Fruit fly (Drosophila melanogaster): ENCODE measurements around the gene cact.

Gene cact

DNA sequence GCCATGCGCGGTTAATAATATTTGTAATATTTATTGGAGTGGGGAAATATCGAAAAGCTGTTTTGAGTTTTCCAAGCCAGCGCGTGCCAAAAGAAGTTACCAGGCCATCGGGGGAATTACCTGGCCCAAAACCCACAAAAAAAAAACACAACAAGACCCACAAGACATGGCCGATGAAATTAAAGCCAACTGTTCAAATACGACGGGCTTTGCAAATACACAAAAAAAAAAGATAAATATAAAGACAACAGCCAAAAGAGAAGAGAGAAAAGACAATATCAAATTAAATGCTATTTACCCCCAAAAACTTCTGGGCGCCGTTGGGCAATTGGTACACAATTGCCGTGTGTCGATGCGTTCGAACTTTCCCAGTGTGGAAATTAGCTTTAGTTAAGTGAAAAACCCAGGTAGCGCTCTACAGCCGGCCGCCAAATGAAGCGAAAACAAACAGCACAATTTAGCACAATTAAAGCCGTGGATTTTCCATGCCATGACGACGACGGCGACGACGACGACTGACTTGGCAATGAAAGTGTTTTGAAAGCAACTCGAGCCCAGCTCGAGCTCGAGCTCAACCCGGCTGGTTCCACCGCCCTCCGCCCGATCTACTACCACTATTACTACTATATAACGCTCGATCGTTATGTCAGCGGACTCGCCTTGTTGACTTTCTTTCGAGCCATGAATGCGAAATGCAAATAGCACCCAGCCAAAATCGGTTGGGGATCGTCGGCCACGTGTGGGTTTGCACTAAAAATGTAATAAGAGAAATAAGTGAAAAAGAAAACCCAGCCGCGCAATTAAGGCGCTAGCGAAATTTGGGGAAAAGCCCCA lies 8.0 kb downstream of the cact start (continued):
- TF ChIP-seq ci (GFP tag; IDR thresholded peaks at IDR 0.05) (peak; percentile 70; the same call in 2 of the 3 replicates), CG4360 (GFP tag; IDR thresholded peaks at IDR 0.05) (peak; percentile 21; the same call in 1 of the 2 replicates), ssp (GFP tag; IDR thresholded peaks at IDR 0.05) (no peak), bbx (GFP tag; IDR thresholded peaks at IDR 0.05; ENCODE audit: partially characterized antibody) (no peak), CG11247 (GFP tag; IDR thresholded peaks at IDR 0.05) (peak; percentile 51), CG11695 (GFP tag; IDR thresholded peaks at IDR 0.05) (peak; percentile 52; the same call in 2 of the 3 replicates), HLH3B (GFP tag; IDR thresholded peaks at IDR 0.05) (peak; percentile 57; the same call in 1 of the 2 replicates), gem (tag; optimal IDR thresholded peaks at IDR 0.05) (peak; percentile 53), CG3281 (GFP tag; optimal IDR thresholded peaks at IDR 0.05) (peak; percentile 11), HHEX (GFP tag; optimal IDR thresholded peaks at IDR 0.05) (peak; percentile 50), lab (GFP tag; optimal IDR thresholded peaks at IDR 0.05) (peak; percentile 73), slou (GFP tag; optimal IDR thresholded peaks at IDR 0.05) (no peak), CG4707 (GFP tag; optimal IDR thresholded peaks at IDR 0.05) (peak; percentile 54), MTF-1 (GFP tag; optimal IDR thresholded peaks at IDR 0.05; ENCODE audit: borderline replicate concordance) (peak; percentile 70), dysf (GFP tag; IDR thresholded peaks at IDR 0.05) (peak; percentile 37; the same call in 1 of the 3 replicates), tup (GFP tag; optimal IDR thresholded peaks at IDR 0.05) (peak; percentile 46), Oli (tag; optimal IDR thresholded peaks at IDR 0.05) (no peak), bcd (GFP tag; optimal IDR thresholded peaks at IDR 0.05) (peak; percentile 6), CG10543 (GFP tag; optimal IDR thresholded peaks at IDR 0.05) (peak; percentile 79), CG17385 (GFP tag; optimal IDR thresholded peaks at IDR 0.05) (peak; percentile 34), Dbx (GFP tag; IDR thresholded peaks at IDR 0.05) (peak; percentile 62; the same call in 2 of the 3 replicates), fru (optimal IDR thresholded peaks at IDR 0.05) (no peak), gce (GFP tag; IDR thresholded peaks at IDR 0.05) (no peak), CG32767 (GFP tag; IDR thresholded peaks at IDR 0.05) (0 out of 2 replicates have a peak, but pooled peaks have one; percentile 12), CG30431 (GFP tag; optimal IDR thresholded peaks at IDR 0.05) (no peak), eve (GFP tag; optimal IDR thresholded peaks at IDR 0.05) (peak in 1 of 2 experiments; percentile 34), CG12744 (GFP tag; optimal IDR thresholded peaks at IDR 0.05) (peak; percentile 34), CG12104 (GFP tag; optimal IDR thresholded peaks at IDR 0.05) (peak; percentile 17), otp (GFP tag; IDR thresholded peaks at IDR 0.05) (peak; percentile 36; the same call in 1 of the 3 replicates), dpn (GFP tag; optimal IDR thresholded peaks at IDR 0.05) (peak; percentile 19 to 39), CG1602 (GFP tag; optimal IDR thresholded peaks at IDR 0.05) (no peak), Scr (GFP tag; IDR thresholded peaks at IDR 0.05; ENCODE audit: partially characterized antibody) (no peak), bigmax (GFP tag; optimal IDR thresholded peaks at IDR 0.05) (no peak), Dp (GFP tag; optimal IDR thresholded peaks at IDR 0.05) (no peak), Nf-YA (GFP tag; IDR thresholded peaks at IDR 0.05) (peak; percentile 36; the same call in 1 of the 2 replicates), CG2678 (tag; optimal IDR thresholded peaks at IDR 0.05) (peak; percentile 64), Xrp1 (GFP tag; IDR thresholded peaks at IDR 0.05) (peak; percentile 35; the same call in 1 of the 2 replicates), crc (GFP tag; optimal IDR thresholded peaks at IDR 0.05) (peak; percentile 55), BEAF-32 (GFP tag; optimal IDR thresholded peaks at IDR 0.05) (no peak), repo (GFP tag; optimal IDR thresholded peaks at IDR 0.05) (peak; percentile 16), gsb (GFP tag; IDR thresholded peaks at IDR 0.05) (no peak; the same call in 1 of the 2 replicates), Dip3 (GFP tag; optimal IDR thresholded peaks at IDR 0.05) (peak; percentile 36), CG15514 (GFP tag; optimal IDR thresholded peaks at IDR 0.05) (peak; percentile 13), CG31388 (GFP tag; optimal IDR thresholded peaks at IDR 0.05) (no peak), insv (GFP tag; optimal IDR thresholded peaks at IDR 0.05) (peak in 1 of 2 experiments; percentile 40), PHDP (tag; optimal IDR thresholded peaks at IDR 0.05) (peak; percentile 65), Eip74EF (GFP tag; optimal IDR thresholded peaks at IDR 0.05) (no peak), Sox100B (GFP tag; optimal IDR thresholded peaks at IDR 0.05) (peak; percentile 45)

All from whole organism, embryonic.